Worm (Caenorhabditis elegans) whole organism, late embryonic: ENCODE results near the gene M01F1.8.
A peak's percentile ranks its signal among the peaks of the same experiment; 100 is the strongest.

Experiments
- C08G9.2 ChIP-seq: sonication (generic microtip); optimal IDR thresholded peaks from 2 replicates; lab custom pipeline; 2016; ENCODE audit warnings: mild to moderate bottlenecking, missing genetic modification characterization, moderate library complexity, missing compliant biosample characterization
- K09A11.1 ChIP-seq: sonication (generic microtip); optimal IDR thresholded peaks from 2 replicates; lab custom pipeline; 2017; ENCODE audit warnings: antibody characterized with exemption, mild to moderate bottlenecking, missing genetic modification characterization, missing compliant biosample characterization; ENCODE audit not compliant: insufficient read depth
- Y22D7AL.16 ChIP-seq: sonication (generic microtip); optimal IDR thresholded peaks from 2 replicates; lab custom pipeline; 2016; ENCODE audit warnings: missing genetic modification characterization, missing compliant biosample characterization
- ama-1 ChIP-seq: fragments of 150-350 bp; optimal IDR thresholded peaks from 2 replicates; lab custom pipeline; 2014
- ceh-14 ChIP-seq: sonication (generic microtip); optimal IDR thresholded peaks from 2 replicates; lab custom pipeline; 2016; ENCODE audit warnings: missing genotype, missing genetic modification characterization, missing compliant biosample characterization
- ceh-19 ChIP-seq: fragments of 200-800 bp; sonication (Bioruptor generic); optimal IDR thresholded peaks from 2 replicates; lab custom pipeline; 2018; ENCODE audit warnings: mild to moderate bottlenecking, missing genetic modification characterization, missing compliant biosample characterization
- ceh-2 ChIP-seq: sonication (generic microtip); optimal IDR thresholded peaks from 2 replicates; lab custom pipeline; 2016; ENCODE audit warnings: missing genotype, missing genetic modification characterization, missing compliant biosample characterization
- ceh-22 ChIP-seq: sonication (generic microtip); optimal IDR thresholded peaks from 2 replicates; lab custom pipeline; 2017; ENCODE audit warnings: missing biosample characterization, missing genetic modification characterization
- ceh-31 ChIP-seq: sonication (generic microtip); optimal IDR thresholded peaks from 2 replicates; lab custom pipeline; 2016; ENCODE audit warnings: missing genetic modification characterization, missing compliant biosample characterization
- ceh-45 ChIP-seq: fragments of 200-800 bp; sonication (Bioruptor generic); IDR thresholded peaks from 2 replicates; pipeline ENCODE4 v1.3.6; 2022; ENCODE audit warnings: missing genetic modification reagents, missing genetic modification characterization, missing compliant biosample characterization
- ceh-6 ChIP-seq: fragments of 200-800 bp; sonication (Bioruptor generic); optimal IDR thresholded peaks from 2 replicates; lab custom pipeline; 2018; ENCODE audit warnings: mild to moderate bottlenecking, missing genetic modification characterization, missing compliant biosample characterization
- che-1 ChIP-seq: sonication (generic microtip); optimal IDR thresholded peaks from 2 replicates; lab custom pipeline; 2016; ENCODE audit warnings: mild to moderate bottlenecking, missing genetic modification characterization, missing compliant biosample characterization
- dve-1 ChIP-seq: sonication (generic microtip); optimal IDR thresholded peaks from 2 replicates; lab custom pipeline; 2017; ENCODE audit warnings: antibody characterized with exemption, mild to moderate bottlenecking, missing genetic modification characterization, missing compliant biosample characterization
- elt-2 ChIP-seq: sonication (generic microtip); optimal IDR thresholded peaks from 2 replicates; lab custom pipeline; 2016; ENCODE audit warnings: missing genetic modification reagents, missing genetic modification characterization, missing compliant biosample characterization
- elt-4 ChIP-seq: sonication (generic microtip); optimal IDR thresholded peaks from 2 replicates; lab custom pipeline; 2016; ENCODE audit warnings: missing genetic modification characterization, missing compliant biosample characterization
- ets-4 ChIP-seq: sonication (generic microtip); optimal IDR thresholded peaks from 2 replicates; lab custom pipeline; 2016; ENCODE audit warnings: missing genetic modification characterization, missing compliant biosample characterization
- eyg-1 ChIP-seq: sonication (generic microtip); optimal IDR thresholded peaks from 2 replicates; lab custom pipeline; 2016; ENCODE audit warnings: missing genotype, missing genetic modification characterization, missing compliant biosample characterization
- fax-1 ChIP-seq: sonication (generic microtip); optimal IDR thresholded peaks from 2 replicates; lab custom pipeline; 2016; ENCODE audit warnings: missing genotype, missing genetic modification characterization, missing compliant biosample characterization
- fkh-10 ChIP-seq: fragments of 150-350 bp; optimal IDR thresholded peaks from 2 replicates; lab custom pipeline; 2014; ENCODE audit warnings: missing biosample characterization, missing genetic modification reagents, missing genetic modification characterization
- gmeb-2 ChIP-seq: sonication (generic microtip); optimal IDR thresholded peaks from 2 replicates; lab custom pipeline; 2016; ENCODE audit warnings: missing genetic modification characterization, inconsistent platforms, missing compliant biosample characterization
- hlh-13 ChIP-seq: fragments of 200-800 bp; sonication (Bioruptor generic); optimal IDR thresholded peaks from 2 replicates; lab custom pipeline; 2018; ENCODE audit warnings: mild to moderate bottlenecking, missing genetic modification characterization, missing compliant biosample characterization
- hlh-15 ChIP-seq: sonication (generic microtip); optimal IDR thresholded peaks from 2 replicates; lab custom pipeline; 2016; ENCODE audit warnings: missing genetic modification characterization, missing compliant biosample characterization
- hlh-8 ChIP-seq: sonication (generic microtip); optimal IDR thresholded peaks from 2 replicates; lab custom pipeline; 2016; ENCODE audit warnings: missing genotype, missing genetic modification characterization, missing compliant biosample characterization
- lim-6 ChIP-seq: sonication (generic microtip); optimal IDR thresholded peaks from 2 replicates; lab custom pipeline; 2016; ENCODE audit warnings: missing genetic modification characterization, missing compliant biosample characterization
- lin-11 ChIP-seq: fragments of 200-800 bp; sonication (Bioruptor generic); optimal IDR thresholded peaks from 2 replicates; lab custom pipeline; 2018; ENCODE audit warnings: mild to moderate bottlenecking, missing genetic modification characterization, missing compliant biosample characterization
- madf-2 ChIP-seq: sonication (generic microtip); optimal IDR thresholded peaks from 2 replicates; lab custom pipeline; 2017; ENCODE audit warnings: missing genetic modification characterization, missing compliant biosample characterization
- nhr-232 ChIP-seq: sonication (generic microtip); optimal IDR thresholded peaks from 2 replicates; lab custom pipeline; 2016; ENCODE audit warnings: missing genetic modification characterization, missing compliant biosample characterization
- npax-4 ChIP-seq: sonication (generic microtip); optimal IDR thresholded peaks from 2 replicates; lab custom pipeline; 2016; ENCODE audit warnings: missing genetic modification characterization, missing compliant biosample characterization
- odd-2 ChIP-seq: sonication (generic microtip); optimal IDR thresholded peaks from 2 replicates; lab custom pipeline; 2017; ENCODE audit warnings: antibody characterized with exemption, mild to moderate bottlenecking, missing genetic modification characterization, missing compliant biosample characterization
- pag-3 ChIP-seq: sonication (generic microtip); optimal IDR thresholded peaks from 2 replicates; lab custom pipeline; 2016; ENCODE audit warnings: missing compliant biosample characterization, missing genetic modification characterization, borderline replicate concordance
- pat-9 ChIP-seq: fragments of 200-800 bp; sonication (Bioruptor generic); optimal IDR thresholded peaks from 2 replicates; lab custom pipeline; 2018; ENCODE audit warnings: mild to moderate bottlenecking, missing genetic modification characterization, moderate library complexity, missing compliant biosample characterization
- pax-1 ChIP-seq: fragments of 150-350 bp; optimal IDR thresholded peaks from 2 replicates; lab custom pipeline; 2014; ENCODE audit warnings: missing biosample characterization, missing genetic modification characterization
- pha-2 ChIP-seq: sonication (generic microtip); optimal IDR thresholded peaks from 2 replicates; lab custom pipeline; 2017; ENCODE audit warnings: mild to moderate bottlenecking, missing genetic modification characterization, missing compliant biosample characterization
- pha-4 ChIP-seq: fragments of 150-350 bp; optimal IDR thresholded peaks from 2 replicates; lab custom pipeline; 2018; ENCODE audit warnings: missing biosample characterization, missing genetic modification reagents, missing genetic modification characterization
- pros-1 ChIP-seq: fragments of 150-350 bp; optimal IDR thresholded peaks from 2 replicates; lab custom pipeline; 2014; ENCODE audit warnings: missing biosample characterization, missing genetic modification reagents, missing genetic modification characterization
- ref-2 ChIP-seq: sonication (generic microtip); optimal IDR thresholded peaks from 2 replicates; lab custom pipeline; 2016; ENCODE audit warnings: missing genetic modification characterization, missing compliant biosample characterization
- rnt-1 ChIP-seq: sonication (generic microtip); optimal IDR thresholded peaks from 2 replicates; lab custom pipeline; 2016; ENCODE audit warnings: missing genetic modification characterization, missing compliant biosample characterization
- sdc-2 ChIP-seq: sonication (generic microtip); optimal IDR thresholded peaks from 2 replicates; lab custom pipeline; 2016; ENCODE audit warnings: missing genotype, missing genetic modification characterization, missing compliant biosample characterization
- tbx-7 ChIP-seq: sonication (generic microtip); optimal IDR thresholded peaks from 2 replicates; lab custom pipeline; 2016; ENCODE audit warnings: missing genotype, missing genetic modification characterization, missing compliant biosample characterization
- unc-42 ChIP-seq: sonication (generic microtip); optimal IDR thresholded peaks from 2 replicates; lab custom pipeline; 2016; ENCODE audit warnings: missing genotype, missing genetic modification characterization, missing compliant biosample characterization
- unc-55 ChIP-seq: sonication (generic microtip); optimal IDR thresholded peaks from 2 replicates; lab custom pipeline; 2017; ENCODE audit warnings: missing biosample characterization, missing genetic modification reagents, missing genetic modification characterization
- unc-86 ChIP-seq: sonication (generic microtip); optimal IDR thresholded peaks from 2 replicates; lab custom pipeline; 2016; ENCODE audit warnings: missing genetic modification characterization, missing compliant biosample characterization
- zip-5 ChIP-seq: sonication (generic microtip); optimal IDR thresholded peaks from 2 replicates; lab custom pipeline; 2016; ENCODE audit warnings: missing genetic modification characterization, missing compliant biosample characterization

The M01F1.8 gene

ce11 chrIII:3520417-3520816, 18.1 kb upstream of the M01F1.8 start:
- TF ChIP-seq elt-2: peak; percentile 23
- TF ChIP-seq ceh-2 (tag; lab: Kevin White, UChicago): no peak

- TF ChIP-seq tbx-7 (tag; lab: Kevin White, UChicago) (no peak), C08G9.2 (no peak), ceh-14 (tag; lab: Kevin White, UChicago) (no peak), ceh-19 (GFP tag; lab: Kevin White, UChicago) (no peak), pha-2 (tag; lab: Kevin White, UChicago) (no peak), npax-4 (tag; lab: Kevin White, UChicago) (no peak), pha-4 (no peak), pag-3 (tag; lab: Kevin White, UChicago) (no peak), ceh-31 (tag; lab: Kevin White, UChicago) (no peak), ceh-22 (tag; lab: Kevin White, UChicago) (no peak), nhr-232 (tag; lab: Kevin White, UChicago) (no peak), fkh-10 (GFP tag; lab: Kevin White, UChicago) (no peak), zip-5 (tag; lab: Kevin White, UChicago) (no peak), pax-1 (tag; lab: Kevin White, UChicago) (no peak), ama-1 (lab: Kevin White, UChicago) (no peak), Y22D7AL.16 (no peak), unc-55 (no peak), lim-6 (tag; lab: Kevin White, UChicago) (no peak), hlh-8 (tag; lab: Kevin White, UChicago) (no peak)
Measured at ce11 chrIII:3519505-3519904, 17.2 kb upstream of the M01F1.8 start, which contains the start of gene hmit-1.3. Gene hmit-1.3, minus strand, starts transcription at chrIII:3519607.

ce11 chrIII:3511808-3512207, 9.5 kb upstream of the M01F1.8 start:
- no peak for TF ChIP-seq tbx-7 (tag; lab: Kevin White, UChicago)
- TF ChIP-seq unc-86 (tag; lab: Kevin White, UChicago): no peak
- TF ChIP-seq hlh-15 (tag; lab: Kevin White, UChicago): no peak
- no peak for TF ChIP-seq K09A11.1 (tag; lab: Kevin White, UChicago)
- TF ChIP-seq lin-11: no peak
- no peak for TF ChIP-seq fkh-10 (GFP tag; lab: Kevin White, UChicago)
- no peak for TF ChIP-seq madf-2 (tag; lab: Kevin White, UChicago)
- no peak for TF ChIP-seq eyg-1
- no peak for TF ChIP-seq unc-42 (tag; lab: Kevin White, UChicago)
- no peak for TF ChIP-seq ceh-31 (tag; lab: Kevin White, UChicago)
- TF ChIP-seq pha-2 (tag; lab: Kevin White, UChicago): no peak
- no peak for TF ChIP-seq che-1 (tag; lab: Kevin White, UChicago)
- no peak for TF ChIP-seq npax-4 (tag; lab: Kevin White, UChicago)
- no peak for TF ChIP-seq hlh-13
- TF ChIP-seq nhr-232 (tag; lab: Kevin White, UChicago): no peak
- TF ChIP-seq ref-2 (tag; lab: Kevin White, UChicago): no peak
- no peak for TF ChIP-seq ceh-19 (GFP tag; lab: Kevin White, UChicago)
- TF ChIP-seq pha-4: no peak
- TF ChIP-seq pat-9 (tag; lab: Kevin White, UChicago): no peak

- TF ChIP-seq unc-42 (tag; lab: Kevin White, UChicago) (peak; percentile 35), dve-1 (tag; lab: Kevin White, UChicago) (no peak), lin-11 (no peak), che-1 (tag; lab: Kevin White, UChicago) (no peak), ref-2 (tag; lab: Kevin White, UChicago) (no peak), madf-2 (tag; lab: Kevin White, UChicago) (no peak)
Measured at ce11 chrIII:3509908-3510307, 7.6 kb upstream of the M01F1.8 start, which contains the start of the genes M01F1.4 and mrpl-35. Gene M01F1.4, minus strand, starts transcription at chrIII:3510033. Gene mrpl-35, plus strand, starts transcription at chrIII:3510237.

ce11 chrIII:3505051-3505548, 2.8 kb upstream of the M01F1.8 start, which contains the start of gene lias-1:
Gene lias-1, minus strand, starts transcription at chrIII:3505101.
- no peak for TF ChIP-seq C08G9.2
- no peak for TF ChIP-seq ceh-45 (GFP tag; lab: Robert Waterston, UW)
- TF ChIP-seq pha-4: no peak
- no peak for TF ChIP-seq odd-2
- TF ChIP-seq ceh-6 (GFP tag; lab: Kevin White, UChicago): no peak
- no peak for TF ChIP-seq sdc-2 (tag; lab: Kevin White, UChicago)
- no peak for TF ChIP-seq ets-4 (tag; lab: Kevin White, UChicago)
- TF ChIP-seq pros-1 (tag; lab: Kevin White, UChicago): no peak
- TF ChIP-seq gmeb-2 (tag; lab: Kevin White, UChicago): no peak
- TF ChIP-seq rnt-1: peak; percentile 3
- no peak for TF ChIP-seq K09A11.1 (tag; lab: Kevin White, UChicago)
- TF ChIP-seq pat-9 (tag; lab: Kevin White, UChicago): no peak
- no peak for TF ChIP-seq fax-1
- TF ChIP-seq ceh-31 (tag; lab: Kevin White, UChicago): peak; percentile 60
- no peak for TF ChIP-seq hlh-8 (tag; lab: Kevin White, UChicago)
- TF ChIP-seq pax-1 (tag; lab: Kevin White, UChicago): peak; percentile 67
- TF ChIP-seq unc-55: peak; percentile 54
- no peak for TF ChIP-seq elt-4 (tag; lab: Kevin White, UChicago)
- no peak for TF ChIP-seq pha-2 (tag; lab: Kevin White, UChicago)
- TF ChIP-seq ceh-19 (GFP tag; lab: Kevin White, UChicago): no peak
